Worm (Caenorhabditis elegans) whole organism, L4 larva: ENCODE measurements around the gene F22E5.6.
"Not testable (repeated sequence)": the region's sequence is repeated elsewhere in the genome, so short reads cannot be mapped to it uniquely, and the experiment has no call there.

Experiments used
- D1046.2 ChIP-seq: fragments of 200-800 bp; sonication (Bioruptor generic); IDR thresholded peaks from 2 replicates; pipeline ENCODE4 v1.3.6; 2022; ENCODE audit warnings: missing genetic modification characterization, missing compliant biosample characterization
- F37D6.2 ChIP-seq: sonication (generic microtip); optimal IDR thresholded peaks from 2 replicates; lab custom pipeline; 2016; ENCODE audit warnings: mild to moderate bottlenecking, missing genetic modification characterization, missing compliant biosample characterization
- F44E2.7 ChIP-seq: fragments of 200-800 bp; sonication (Bioruptor generic); IDR thresholded peaks from 2 replicates; pipeline ENCODE4 v2.1.2; 2022; ENCODE audit warnings: missing genetic modification characterization, missing compliant biosample characterization
- T20F7.1 ChIP-seq: fragments of 200-800 bp; sonication (Bioruptor generic); optimal IDR thresholded peaks from 2 replicates; lab custom pipeline; 2018; ENCODE audit warnings: mild to moderate bottlenecking, missing genetic modification characterization, missing compliant biosample characterization
- Y5F2A.4 ChIP-seq: fragments of 200-800 bp; sonication (Bioruptor generic); optimal IDR thresholded peaks from 2 replicates; lab custom pipeline; 2018; ENCODE audit warnings: mild to moderate bottlenecking, missing genetic modification characterization, missing compliant biosample characterization
- Y75B8A.6 ChIP-seq: fragments of 200-800 bp; sonication (Bioruptor generic); IDR thresholded peaks from 2 replicates; pipeline ENCODE4 v1.3.6; 2022; ENCODE audit warnings: missing genetic modification reagents, missing genetic modification characterization, missing compliant biosample characterization
- ZK546.5 ChIP-seq, 2 experiments: sonication (generic microtip); optimal IDR thresholded peaks; 2 replicates each; lab custom pipeline; 2017; ENCODE audit warnings: missing biosample characterization in 2 of 2, missing genetic modification characterization in 2 of 2
- aha-1 ChIP-seq: fragments of 150-350 bp; peaks from one replicate; lab custom pipeline; 2014; ENCODE audit warnings: missing biosample characterization, missing genetic modification characterization
- aly-2 ChIP-seq: sonication (generic microtip); optimal IDR thresholded peaks from 2 replicates; lab custom pipeline; 2018; ENCODE audit warnings: missing biosample characterization, missing genetic modification characterization
- ama-1 ChIP-seq: fragments of 150-350 bp; optimal IDR thresholded peaks from 2 replicates; lab custom pipeline; 2014; ENCODE audit warnings: inconsistent platforms, mixed read lengths
- ceh-20 ChIP-seq: fragments of 200-800 bp; sonication (Bioruptor generic); IDR thresholded peaks from 2 replicates; pipeline ENCODE4 v1.3.6; 2022; ENCODE audit warnings: missing genetic modification reagents, missing genetic modification characterization, missing compliant biosample characterization
- ceh-28 ChIP-seq: fragments of 150-350 bp; optimal IDR thresholded peaks from 2 replicates; lab custom pipeline; 2014; ENCODE audit warnings: missing biosample characterization, missing genetic modification reagents, missing genetic modification characterization
- ceh-32 ChIP-seq: sonication (generic microtip); optimal IDR thresholded peaks from 2 replicates; lab custom pipeline; 2016; ENCODE audit warnings: mild to moderate bottlenecking, missing genetic modification characterization, missing compliant biosample characterization; ENCODE audit not compliant: poor library complexity
- cey-2 ChIP-seq: sonication (generic microtip); optimal IDR thresholded peaks from 3 replicates; lab custom pipeline; 2017; ENCODE audit warnings: missing genetic modification characterization, mild to moderate bottlenecking, missing compliant biosample characterization, antibody characterized with exemption, borderline replicate concordance; ENCODE audit not compliant: insufficient read depth
- dmd-6 ChIP-seq: fragments of 200-800 bp; sonication (Bioruptor generic); IDR thresholded peaks from 2 replicates; pipeline ENCODE4 v1.3.6; 2022; ENCODE audit warnings: missing genetic modification reagents, missing genetic modification characterization, missing compliant biosample characterization
- dmd-9 ChIP-seq: fragments of 200-800 bp; sonication (Bioruptor generic); IDR thresholded peaks from 2 replicates; pipeline ENCODE4 v1.3.6; 2022; ENCODE audit warnings: missing genetic modification reagents, missing genetic modification characterization, missing compliant biosample characterization
- duxl-1 ChIP-seq: sonication (generic microtip); optimal IDR thresholded peaks from 2 replicates; lab custom pipeline; 2016; ENCODE audit warnings: mild to moderate bottlenecking, missing genetic modification characterization, moderate library complexity, missing compliant biosample characterization; ENCODE audit not compliant: poor library complexity
- egl-43 ChIP-seq: fragments of 200-800 bp; sonication (Bioruptor generic); IDR thresholded peaks from 2 replicates; pipeline ENCODE4 v1.3.6; 2022; ENCODE audit warnings: missing genetic modification reagents, missing genetic modification characterization, missing compliant biosample characterization
- fkh-10 ChIP-seq: fragments of 150-350 bp; optimal IDR thresholded peaks from 2 replicates; lab custom pipeline; 2014; ENCODE audit warnings: missing biosample characterization, missing genetic modification reagents, missing genetic modification characterization
- fos-1 ChIP-seq: fragments of 150-350 bp; optimal IDR thresholded peaks from 2 replicates; lab custom pipeline; 2014; ENCODE audit warnings: missing biosample characterization, missing genetic modification characterization
- gei-8 ChIP-seq: fragments of 200-800 bp; sonication (Bioruptor generic); optimal IDR thresholded peaks from 2 replicates; lab custom pipeline; 2018; ENCODE audit warnings: mild to moderate bottlenecking, missing genetic modification characterization, missing compliant biosample characterization
- hlh-11 ChIP-seq: fragments of 200-800 bp; sonication (Bioruptor generic); optimal IDR thresholded peaks from 2 replicates; lab custom pipeline; 2018; ENCODE audit warnings: mild to moderate bottlenecking, missing genetic modification characterization, missing compliant biosample characterization
- hlh-30 ChIP-seq: sonication (generic microtip); optimal IDR thresholded peaks from 2 replicates; lab custom pipeline; 2017; ENCODE audit warnings: antibody characterized with exemption, mild to moderate bottlenecking, missing genetic modification characterization, missing compliant biosample characterization; ENCODE audit not compliant: insufficient read depth
- hmg-1.1 ChIP-seq: fragments of 200-800 bp; sonication (Bioruptor generic); IDR thresholded peaks from 2 replicates; pipeline ENCODE4 v1.3.6; 2022; ENCODE audit warnings: missing genetic modification reagents, missing genetic modification characterization, missing compliant biosample characterization
- jun-1 ChIP-seq: fragments of 150-350 bp; optimal IDR thresholded peaks from 2 replicates; lab custom pipeline; 2014; ENCODE audit warnings: missing biosample characterization, missing genetic modification reagents, missing genetic modification characterization
- lin-1 ChIP-seq: fragments of 200-800 bp; sonication (Bioruptor generic); IDR thresholded peaks from 2 replicates; pipeline ENCODE4 v1.3.6; 2022; ENCODE audit warnings: missing genetic modification reagents, missing genetic modification characterization, missing compliant biosample characterization
- lin-38 ChIP-seq: fragments of 200-800 bp; sonication (Bioruptor generic); IDR thresholded peaks from 2 replicates; pipeline ENCODE4 v1.3.6; 2022; ENCODE audit warnings: missing genetic modification reagents, missing genetic modification characterization, missing compliant biosample characterization
- lin-39 ChIP-seq: fragments of 150-350 bp; optimal IDR thresholded peaks from 2 replicates; lab custom pipeline; 2014; ENCODE audit warnings: missing biosample characterization, missing genetic modification reagents, missing genetic modification characterization
- madf-9 ChIP-seq: fragments of 200-800 bp; sonication (Bioruptor generic); conservative IDR thresholded peaks from 2 replicates; pipeline ENCODE4 v1.3.6; 2022; ENCODE audit warnings: missing genetic modification reagents, missing genetic modification characterization, missing compliant biosample characterization
- mxl-2 ChIP-seq: fragments of 200-800 bp; sonication (Bioruptor generic); conservative IDR thresholded peaks from 2 replicates; pipeline ENCODE4 v1.3.6; 2022; ENCODE audit warnings: missing genetic modification reagents, missing genetic modification characterization, missing compliant biosample characterization
- mxl-3 ChIP-seq: fragments of 200-800 bp; sonication (Bioruptor generic); optimal IDR thresholded peaks from 2 replicates; lab custom pipeline; 2018; ENCODE audit warnings: mild to moderate bottlenecking, missing genetic modification characterization, missing compliant biosample characterization
- nhr-25 ChIP-seq: sonication (generic microtip); optimal IDR thresholded peaks from 2 replicates; lab custom pipeline; 2017; ENCODE audit warnings: missing genetic modification characterization, mild to moderate bottlenecking, missing compliant biosample characterization, antibody characterized with exemption, moderate library complexity, borderline replicate concordance; ENCODE audit not compliant: insufficient read depth
- nhr-28 ChIP-seq: fragments of 150-350 bp; optimal IDR thresholded peaks from 2 replicates; lab custom pipeline; 2014; ENCODE audit warnings: missing biosample characterization, missing genetic modification characterization
- nhr-41 ChIP-seq: fragments of 200-800 bp; sonication (Bioruptor generic); IDR thresholded peaks from 2 replicates; pipeline ENCODE4 v1.3.6; 2022; ENCODE audit warnings: missing genetic modification reagents, missing genetic modification characterization, missing compliant biosample characterization
- nhr-42 ChIP-seq: fragments of 200-800 bp; sonication (Bioruptor generic); IDR thresholded peaks from 2 replicates; pipeline ENCODE4 v1.3.6; 2022; ENCODE audit warnings: missing genetic modification characterization, missing compliant biosample characterization
- rbr-2 ChIP-seq: sonication (generic microtip); optimal IDR thresholded peaks from 2 replicates; lab custom pipeline; 2016; ENCODE audit warnings: missing genotype, missing genetic modification characterization, missing compliant biosample characterization
- saeg-2 ChIP-seq: fragments of 200-800 bp; sonication (Bioruptor generic); IDR thresholded peaks from 2 replicates; pipeline ENCODE4 v1.3.6; 2022; ENCODE audit warnings: missing genetic modification reagents, missing genetic modification characterization, missing compliant biosample characterization
- skn-1 ChIP-seq: fragments of 150-350 bp; optimal IDR thresholded peaks from 2 replicates; lab custom pipeline; 2014; ENCODE audit warnings: missing biosample characterization, missing genetic modification characterization
- snpc-4 ChIP-seq: fragments of 150-350 bp; optimal IDR thresholded peaks from 2 replicates; lab custom pipeline; 2014; ENCODE audit warnings: missing biosample characterization, missing genetic modification characterization
- spr-1 ChIP-seq: sonication (generic microtip); optimal IDR thresholded peaks from 2 replicates; lab custom pipeline; 2016; ENCODE audit warnings: mild to moderate bottlenecking, missing genetic modification characterization, missing compliant biosample characterization
- tag-97 ChIP-seq: fragments of 200-800 bp; sonication (Bioruptor generic); IDR thresholded peaks from 2 replicates; pipeline ENCODE4 v1.3.6; 2022; ENCODE audit warnings: missing genetic modification characterization, missing compliant biosample characterization
- tra-1 ChIP-seq: fragments of 200-800 bp; sonication (Bioruptor generic); IDR thresholded peaks from 2 replicates; pipeline ENCODE4 v1.3.6; 2022; ENCODE audit warnings: missing genetic modification reagents, missing genetic modification characterization, missing compliant biosample characterization
- unc-39 ChIP-seq: sonication (generic microtip); optimal IDR thresholded peaks from 2 replicates; lab custom pipeline; 2017; ENCODE audit warnings: missing biosample characterization, missing genetic modification characterization
- vab-7 ChIP-seq: fragments of 200-800 bp; sonication (Bioruptor generic); IDR thresholded peaks from 2 replicates; pipeline ENCODE4 v1.3.6; 2022; ENCODE audit warnings: missing genetic modification reagents, missing genetic modification characterization, missing compliant biosample characterization
- zag-1 ChIP-seq: fragments of 150-350 bp; optimal IDR thresholded peaks from 2 replicates; lab custom pipeline; 2014; ENCODE audit warnings: missing biosample characterization, missing genetic modification characterization
- zfp-2 ChIP-seq: sonication (generic microtip); optimal IDR thresholded peaks from 2 replicates; lab custom pipeline; 2016; ENCODE audit warnings: mild to moderate bottlenecking, missing genetic modification characterization, missing compliant biosample characterization
- ztf-7 ChIP-seq: fragments of 150-350 bp; optimal IDR thresholded peaks from 2 replicates; lab custom pipeline; 2014; ENCODE audit warnings: missing biosample characterization, missing genetic modification characterization

F22E5.6 gene

ce11 chrII:2641777-2642176 is 7.9 kb upstream of the F22E5.6 start, which contains the start of gene F22E5.7:
F22E5.7 (plus strand) TSS chrII:2642077.
- TF ChIP-seq F44E2.7 (GFP tag; lab: Robert Waterston, UW) (no peak), madf-9 (GFP tag; lab: Robert Waterston, UW) (no peak), skn-1 (tag; lab: Kevin White, UChicago) (no peak), jun-1 (no peak), cey-2 (no peak), nhr-41 (GFP tag; lab: Robert Waterston, UW) (no peak), ama-1 (no peak), lin-1 (GFP tag; lab: Robert Waterston, UW) (no peak), lin-39 (tag; lab: Kevin White, UChicago) (no peak)

DNA sequence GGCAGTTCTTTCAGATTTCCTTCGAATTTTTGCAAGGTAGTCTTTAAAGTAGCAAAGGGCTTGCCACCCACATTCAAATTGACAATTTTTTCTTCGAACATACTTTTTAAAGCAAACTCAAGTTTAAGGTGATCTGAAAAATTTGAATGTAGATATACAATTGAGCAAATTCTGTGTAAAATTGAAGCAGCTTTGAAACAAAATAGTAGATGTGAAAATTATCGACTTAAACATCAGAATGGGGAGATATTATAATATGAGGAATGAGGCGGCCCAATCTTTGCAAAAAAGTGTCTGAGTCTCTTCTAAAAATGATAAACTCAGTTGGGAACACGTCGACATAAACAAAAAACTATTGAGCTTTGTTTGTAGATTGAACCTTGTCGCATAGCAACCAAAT is 5.1 kb upstream of the F22E5.6 start, which contains the start of gene F22E5.11:
TSS of gene F22E5.11 (minus strand) at position 101 of the 400 bp plus-strand sequence.
- no peak for TF ChIP-seq aha-1 (tag; lab: Kevin White, UChicago)
- no peak for TF ChIP-seq vab-7 (GFP tag; lab: Robert Waterston, UW)
- no peak for TF ChIP-seq nhr-42 (GFP tag; lab: Robert Waterston, UW)
- no peak for TF ChIP-seq unc-39 (tag; lab: Kevin White, UChicago)
- TF ChIP-seq ztf-7 (tag; lab: Kevin White, UChicago) = no peak
- TF ChIP-seq snpc-4 = no peak
- no peak for TF ChIP-seq Y5F2A.4
- no peak for TF ChIP-seq nhr-25
- TF ChIP-seq hlh-30 (tag; lab: Kevin White, UChicago) = no peak
- no peak for TF ChIP-seq tag-97
- TF ChIP-seq zag-1 (tag; lab: Kevin White, UChicago) = no peak
- TF ChIP-seq Y75B8A.6 (GFP tag; lab: Robert Waterston, UW) = no peak
- TF ChIP-seq gei-8 = no peak

DNA sequence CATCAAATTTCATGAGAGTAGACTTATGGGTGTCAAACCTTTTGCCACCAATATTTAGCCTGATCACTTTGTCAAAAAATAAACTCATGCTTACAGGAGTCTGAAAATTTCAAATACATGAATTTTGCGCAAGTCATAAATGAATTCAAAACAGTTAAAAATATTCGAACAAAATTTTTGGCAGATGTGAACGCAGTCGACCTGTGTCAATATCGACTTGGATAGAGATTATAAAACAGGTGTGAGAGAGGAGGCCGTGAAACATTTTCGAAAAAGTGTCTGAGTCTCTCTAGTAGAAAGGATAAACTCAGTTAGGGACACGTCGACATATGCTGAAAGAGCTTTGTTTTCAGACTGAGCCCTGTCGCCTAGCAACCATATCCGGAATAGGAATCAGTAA is 2.9 kb upstream of the F22E5.6 start, which contains the start of gene F22E5.12:
TSS of gene F22E5.12 (minus strand) at position 101 of the 400 bp plus-strand sequence.
- TF ChIP-seq cey-2; dmd-6 (GFP tag; lab: Robert Waterston, UW); jun-1: not testable (repeated sequence)

ce11 chrII:2649015-2649414 is 620 bp upstream of the F22E5.6 start:
- 0 out of 2 replicates have a peak, but pooled peaks have one; percentile 19 for TF ChIP-seq ceh-20 (GFP tag; lab: Robert Waterston, UW)
- no peak for TF ChIP-seq ztf-7 (tag; lab: Kevin White, UChicago)
- TF ChIP-seq lin-38 (GFP tag; lab: Robert Waterston, UW) = no peak
- TF ChIP-seq rbr-2 (tag; lab: Kevin White, UChicago) = no peak
- TF ChIP-seq fkh-10 (GFP tag; lab: Kevin White, UChicago) = no peak
- TF ChIP-seq hlh-11 = peak; percentile 10
- TF ChIP-seq Y5F2A.4 = no peak
- no peak for TF ChIP-seq dmd-9 (GFP tag; lab: Robert Waterston, UW)
- TF ChIP-seq spr-1 (tag; lab: Kevin White, UChicago) = no peak
- no peak for TF ChIP-seq tag-97
- no peak for TF ChIP-seq zfp-2 (tag; lab: Kevin White, UChicago)
- no peak for TF ChIP-seq egl-43 (GFP tag; lab: Robert Waterston, UW)
- no peak for TF ChIP-seq T20F7.1 (GFP tag; lab: Kevin White, UChicago)
- TF ChIP-seq ceh-28 (tag; lab: Kevin White, UChicago) = no peak
- no peak for TF ChIP-seq tra-1
- no peak for TF ChIP-seq mxl-2 (GFP tag; lab: Robert Waterston, UW)
- TF ChIP-seq ZK546.5 (tag; optimal IDR thresholded peaks at IDR 0.05; lab: Kevin White, UChicago) = no peak
- TF ChIP-seq ceh-32 (tag; lab: Kevin White, UChicago) = no peak
- peak; percentile 48; the same call in 1 of the 2 replicates for TF ChIP-seq hmg-1.1 (GFP tag; lab: Robert Waterston, UW)
- TF ChIP-seq saeg-2 (GFP tag; lab: Robert Waterston, UW) = no peak
- no peak for TF ChIP-seq lin-1 (GFP tag; lab: Robert Waterston, UW)
- no peak for TF ChIP-seq D1046.2 (GFP tag; lab: Robert Waterston, UW)
- no peak for TF ChIP-seq fos-1
- TF ChIP-seq aly-2 = no peak
- no peak for TF ChIP-seq duxl-1 (tag; lab: Kevin White, UChicago)
- TF ChIP-seq nhr-28 (tag; lab: Kevin White, UChicago) = peak; percentile 0
- TF ChIP-seq F37D6.2 = no peak
- TF ChIP-seq mxl-3 = no peak
- TF ChIP-seq zag-1 (tag; lab: Kevin White, UChicago) = no peak
